Worm (Caenorhabditis elegans) whole organism, mixed stage, embryonic: Measurements from ENCODE around the gene hrpu-1.

ENCODE experiments used
- ham-2 ChIP-seq: fragments of 200-800 bp; sonication (Bioruptor generic); optimal IDR thresholded peaks from 2 replicates; lab custom pipeline; 2018; ENCODE audit warnings: mild to moderate bottlenecking, missing genetic modification characterization, missing compliant biosample characterization
- lin-13 ChIP-seq: fragments of 150-350 bp; optimal IDR thresholded peaks from 2 replicates; lab custom pipeline; 2014; ENCODE audit warnings: missing biosample characterization, missing genetic modification characterization
- nhr-2 ChIP-seq: fragments of 150-350 bp; optimal IDR thresholded peaks from 2 replicates; lab custom pipeline; 2014; ENCODE audit warnings: missing biosample characterization, missing genetic modification characterization
- pha-4 ChIP-seq: fragments of 150-350 bp; optimal IDR thresholded peaks from 2 replicates; lab custom pipeline; 2018; ENCODE audit warnings: missing biosample characterization, missing genetic modification reagents, missing genetic modification characterization
- sem-2 ChIP-seq: fragments of 200-800 bp; sonication (Bioruptor generic); optimal IDR thresholded peaks from 2 replicates; lab custom pipeline; 2018; ENCODE audit warnings: mild to moderate bottlenecking, missing genetic modification characterization, missing compliant biosample characterization

DNA sequence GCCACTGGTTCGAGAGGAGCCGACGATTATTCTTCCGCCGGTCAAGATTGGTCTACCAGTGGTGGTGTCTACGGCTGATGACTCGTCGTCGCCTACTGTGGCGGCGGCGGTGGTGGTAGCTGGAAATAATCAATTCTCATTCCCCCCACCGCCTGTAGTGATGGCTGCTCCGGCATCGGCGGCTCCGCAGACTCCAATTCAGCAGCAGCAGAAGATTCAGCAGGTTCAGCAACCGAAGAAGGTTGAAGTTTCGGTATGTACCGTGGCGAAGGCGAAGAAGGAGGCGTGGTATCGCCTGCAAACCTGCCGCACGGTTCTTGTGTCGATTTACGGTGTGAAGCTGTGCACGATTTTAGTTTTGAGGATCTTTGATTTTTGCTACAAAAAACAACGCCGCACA is 6.7 kb downstream of the hrpu-1 start:
- TF ChIP-seq nhr-2 (tag; lab: Kevin White, UChicago), result no peak
- TF ChIP-seq sem-2 (GFP tag; lab: Kevin White, UChicago), result no peak
- TF ChIP-seq lin-13 (tag; lab: Kevin White, UChicago), result no peak
- TF ChIP-seq ham-2, result no peak
- no peak for TF ChIP-seq pha-4 (tag; lab: Kevin White, UChicago)
